Fruit fly (Drosophila melanogaster) whole organism, prepupa: ENCODE measurements around the gene sofe.

ENCODE experiments used
- CG10669 ChIP-seq: fragments of 200-800 bp; sonication (Bioruptor generic); optimal IDR thresholded peaks from 3 replicates; lab custom pipeline; 2018; ENCODE audit warnings: missing biosample characterization, mild to moderate bottlenecking, missing genetic modification characterization, moderate library complexity
- CG16779 ChIP-seq: fragments of 200-800 bp; sonication (Bioruptor generic); optimal IDR thresholded peaks from 3 replicates; lab custom pipeline; 2017; ENCODE audit warnings: missing biosample characterization, mild to moderate bottlenecking, missing genetic modification characterization
- CG8119 ChIP-seq: fragments of 200-800 bp; sonication (Bioruptor generic); IDR thresholded peaks from 3 replicates; pipeline ENCODE4 v1.3.6; 2022; ENCODE audit warnings: missing biosample characterization, missing genetic modification characterization
- CG8632 ChIP-seq: fragments of 200-800 bp; sonication (Bioruptor generic); optimal IDR thresholded peaks from 3 replicates; lab custom pipeline; 2016; ENCODE audit warnings: missing biosample characterization, missing genetic modification characterization
- Eip75B ChIP-seq: fragments of 200-800 bp; sonication (Bioruptor generic); optimal IDR thresholded peaks from 3 replicates; lab custom pipeline; 2016; ENCODE audit warnings: missing biosample characterization, missing genetic modification characterization
- Met ChIP-seq: fragments of 200-800 bp; sonication (Bioruptor generic); optimal IDR thresholded peaks from 3 replicates; lab custom pipeline; 2016; ENCODE audit warnings: missing biosample characterization, missing genetic modification characterization
- OdsH ChIP-seq: fragments of 200-800 bp; sonication (Bioruptor generic); optimal IDR thresholded peaks from 3 replicates; lab custom pipeline; 2016; ENCODE audit warnings: missing biosample characterization, missing genetic modification characterization
- Sox14 ChIP-seq: fragments of 200-800 bp; sonication (Bioruptor generic); optimal IDR thresholded peaks from 3 replicates; lab custom pipeline; 2016; ENCODE audit warnings: missing biosample characterization, missing genetic modification characterization
- Sox15 ChIP-seq: fragments of 200-800 bp; sonication (Bioruptor generic); optimal IDR thresholded peaks from 3 replicates; lab custom pipeline; 2016; ENCODE audit warnings: missing biosample characterization, missing genetic modification characterization
- cyc ChIP-seq: fragments of 200-800 bp; sonication (Bioruptor generic); optimal IDR thresholded peaks from 3 replicates; lab custom pipeline; 2016; ENCODE audit warnings: missing biosample characterization, missing genetic modification characterization
- fkh ChIP-seq: fragments of 200-800 bp; sonication (Bioruptor generic); optimal IDR thresholded peaks from 3 replicates; lab custom pipeline; 2017; ENCODE audit warnings: missing biosample characterization, mild to moderate bottlenecking, missing genetic modification characterization, moderate library complexity
- spab ChIP-seq: fragments of 200-800 bp; sonication (Bioruptor generic); optimal IDR thresholded peaks from 2 replicates; lab custom pipeline; 2017; ENCODE audit warnings: missing biosample characterization, mild to moderate bottlenecking, missing genetic modification characterization, missing genetic modification reagents
- svp ChIP-seq: fragments of 200-800 bp; sonication (Bioruptor generic); peaks from one replicate; lab custom pipeline; 2016; ENCODE audit warnings: missing biosample characterization, missing genetic modification characterization

- no peak for TF ChIP-seq Eip75B (GFP tag; lab: Kevin White, UChicago)
- TF ChIP-seq CG16779 (tag; lab: Kevin White, UChicago): no peak
- TF ChIP-seq CG8632 (GFP tag; lab: Kevin White, UChicago): no peak
- TF ChIP-seq OdsH (GFP tag; lab: Kevin White, UChicago): no peak
- no peak for TF ChIP-seq Sox14 (GFP tag; lab: Kevin White, UChicago)
- no peak for TF ChIP-seq spab (GFP tag; lab: Kevin White, UChicago)
- no peak for TF ChIP-seq cyc
- TF ChIP-seq CG8119 (GFP tag; lab: Robert Waterston, UW): no peak
- no peak for TF ChIP-seq CG10669 (GFP tag; lab: Kevin White, UChicago)
- TF ChIP-seq svp (GFP tag; lab: Kevin White, UChicago): no peak
- no peak for TF ChIP-seq Met (GFP tag; lab: Kevin White, UChicago)
- TF ChIP-seq Sox15: no peak
- TF ChIP-seq fkh (GFP tag; lab: Kevin White, UChicago): no peak
Observed at dm6 chrX:10867692-10868091, 10.5 kb upstream of the sofe start.
